Worm (Caenorhabditis elegans): ENCODE results near the gene rab-6.1.

Gene rab-6.1

DNA sequence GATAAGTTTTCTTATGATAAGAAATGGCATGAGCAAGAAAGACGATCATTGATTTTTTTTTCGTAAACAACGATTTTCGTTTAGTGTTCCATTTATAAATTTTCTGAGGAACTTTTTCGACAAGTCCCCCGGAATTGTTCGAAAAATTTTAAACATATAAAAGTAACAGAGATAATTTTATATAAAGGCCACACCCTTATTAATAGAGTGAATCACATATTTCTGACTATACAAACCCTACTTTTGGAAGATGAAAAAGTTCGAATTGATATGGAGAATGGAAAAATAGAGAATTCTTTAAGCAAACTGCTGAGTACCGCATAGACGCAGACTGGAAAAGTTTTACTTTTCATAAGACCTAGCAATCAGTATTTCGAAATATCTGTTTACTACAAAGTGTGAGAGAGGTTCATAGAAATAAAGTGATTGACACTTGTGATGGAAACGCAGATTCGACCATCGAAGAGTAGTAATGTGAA lies 45.4 kb upstream of the rab-6.1 start (continued):
- 0 out of 2 replicates have a peak, but pooled peaks have one; percentile 4 for TF ChIP-seq D1046.2 (GFP tag; IDR thresholded peaks at IDR 0.05)
- no peak for TF ChIP-seq ceh-82 (tag; optimal IDR thresholded peaks at IDR 0.05)
- peak; percentile 10 for TF ChIP-seq nhr-25 (tag; optimal IDR thresholded peaks at IDR 0.05; ENCODE audit: borderline replicate concordance, insufficient read depth)
- peak; percentile 81 for TF ChIP-seq pha-4 (GFP tag; IDR thresholded peaks at IDR 0.05)
- peak; percentile 82 for TF ChIP-seq pha-4 (tag; optimal IDR thresholded peaks at IDR 0.05)
- TF ChIP-seq nhr-41 (GFP tag; IDR thresholded peaks at IDR 0.05), result 0 out of 2 replicates have a peak, but pooled peaks have one; percentile 43
- TF ChIP-seq arid-1 (GFP tag; conservative IDR thresholded peaks at IDR 0.05), result 0 out of 2 replicates have a peak, but pooled peaks have one; percentile 57
- TF ChIP-seq zip-2 (tag; optimal IDR thresholded peaks at IDR 0.05), result peak; percentile 74
- TF ChIP-seq Y5F2A.4 (GFP tag; optimal IDR thresholded peaks at IDR 0.05), result no peak
- TF ChIP-seq unc-39 (tag; optimal IDR thresholded peaks at IDR 0.05), result no peak
- TF ChIP-seq ceh-32 (tag; optimal IDR thresholded peaks at IDR 0.05; ENCODE audit: poor library complexity), result no peak
- peak; percentile 90 for TF ChIP-seq ama-1 (optimal IDR thresholded peaks at IDR 0.05)
- TF ChIP-seq R02D3.7 (tag; optimal IDR thresholded peaks at IDR 0.05), result no peak
- TF ChIP-seq lin-39 (tag; optimal IDR thresholded peaks at IDR 0.05), result no peak
- TF ChIP-seq lin-29 (GFP tag; IDR thresholded peaks at IDR 0.05), result peak; percentile 53; the same call in 1 of the 2 replicates
- TF ChIP-seq lin-15B (tag; optimal IDR thresholded peaks at IDR 0.05), result no peak
- TF ChIP-seq egl-43 (GFP tag; IDR thresholded peaks at IDR 0.05), result peak; percentile 53; the same call in 1 of the 2 replicates
- no peak for TF ChIP-seq nhr-11 (tag; optimal IDR thresholded peaks at IDR 0.05)
- TF ChIP-seq zag-1 (tag; optimal IDR thresholded peaks at IDR 0.05), result no peak
- TF ChIP-seq sdz-12 (GFP tag; optimal IDR thresholded peaks at IDR 0.05), result peak; percentile 86
- peak; percentile 67; the same call in 1 of the 2 replicates for TF ChIP-seq ceh-20 (GFP tag; IDR thresholded peaks at IDR 0.05)
- TF ChIP-seq F37D6.2 (tag; optimal IDR thresholded peaks at IDR 0.05), result no peak
- TF ChIP-seq set-16 (GFP tag; IDR thresholded peaks at IDR 0.05), result no peak
- TF ChIP-seq nhr-111 (GFP tag; optimal IDR thresholded peaks at IDR 0.05), result peak; percentile 58
- no peak for TF ChIP-seq zfp-2 (tag; optimal IDR thresholded peaks at IDR 0.05)
- TF ChIP-seq fos-1 (tag; optimal IDR thresholded peaks at IDR 0.05), result no peak
- TF ChIP-seq nhr-28 (tag; optimal IDR thresholded peaks at IDR 0.05), result peak; percentile 74
- TF ChIP-seq lin-1 (GFP tag; IDR thresholded peaks at IDR 0.05), result peak; percentile 82
- peak; percentile 66; the same call in 1 of the 2 replicates for TF ChIP-seq lim-7 (GFP tag; IDR thresholded peaks at IDR 0.05)
- peak; percentile 65 for TF ChIP-seq ztf-7 (tag; optimal IDR thresholded peaks at IDR 0.05)
- TF ChIP-seq Y48G9A.11 (GFP tag; IDR thresholded peaks at IDR 0.05), result no peak
- peak; percentile 89 for TF ChIP-seq T26A8.4 (GFP tag; IDR thresholded peaks at IDR 0.05)
- peak; percentile 98 for TF ChIP-seq zfp-3 (GFP tag; conservative IDR thresholded peaks at IDR 0.05)
- 0 out of 2 replicates have a peak, but pooled peaks have one; percentile 14 for TF ChIP-seq F44E2.7 (GFP tag; IDR thresholded peaks at IDR 0.05)
- peak; percentile 63 for TF ChIP-seq dmd-6 (GFP tag; IDR thresholded peaks at IDR 0.05)

DNA sequence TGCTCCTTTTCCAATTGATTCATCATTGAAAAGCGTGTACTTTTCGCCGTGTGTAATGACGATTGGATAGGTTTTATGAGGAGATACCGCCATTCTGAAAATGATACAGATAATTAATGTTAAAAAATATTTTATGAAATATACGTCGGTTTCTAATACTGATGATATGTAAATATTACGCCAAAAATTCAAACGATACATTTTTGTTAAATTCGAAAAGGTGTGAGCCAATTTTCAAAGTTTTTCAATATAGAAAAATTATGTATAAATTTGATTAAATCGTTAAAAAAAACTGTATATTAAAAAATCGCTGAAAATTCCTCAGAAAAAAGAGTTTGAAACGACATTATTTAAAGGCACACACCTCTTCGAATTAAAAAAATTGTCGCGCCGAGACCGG lies 44.8 kb upstream of the rab-6.1 start, which contains the start of gene ikke-1:
ikke-1 (minus strand) TSS at position 101 of the 400 bp plus-strand sequence.
- TF ChIP-seq jun-1 (tag; optimal IDR thresholded peaks at IDR 0.05), result no peak
- TF ChIP-seq fkh-10 (GFP tag; optimal IDR thresholded peaks at IDR 0.05), result no peak
- TF ChIP-seq nhr-28 (tag; optimal IDR thresholded peaks at IDR 0.05), result no peak
- TF ChIP-seq zfp-3 (GFP tag; conservative IDR thresholded peaks at IDR 0.05), result no peak
- no peak for TF ChIP-seq Y105C5A.15 (GFP tag; IDR thresholded peaks at IDR 0.05)
- no peak for TF ChIP-seq mdt-29 (GFP tag; IDR thresholded peaks at IDR 0.05)
- no peak for TF ChIP-seq ZK337.2 (GFP tag; IDR thresholded peaks at IDR 0.05)
- no peak for TF ChIP-seq ceh-32 (tag; optimal IDR thresholded peaks at IDR 0.05; ENCODE audit: poor library complexity)

Measured in whole organism, L4 larva.